Worm (Caenorhabditis elegans) whole organism, mixed stage, embryonic: ENCODE measurements around the gene T11G6.3.

ENCODE experiments used
- ceh-83 ChIP-seq: fragments of 200-800 bp; sonication (Bioruptor generic); optimal IDR thresholded peaks from 2 replicates; lab custom pipeline; 2018; ENCODE audit warnings: mild to moderate bottlenecking, missing genetic modification characterization, missing compliant biosample characterization
- ces-1 ChIP-seq: fragments of 150-350 bp; optimal IDR thresholded peaks from 2 replicates; lab custom pipeline; 2014; ENCODE audit warnings: missing biosample characterization, missing genetic modification reagents, missing genetic modification characterization

DNA sequence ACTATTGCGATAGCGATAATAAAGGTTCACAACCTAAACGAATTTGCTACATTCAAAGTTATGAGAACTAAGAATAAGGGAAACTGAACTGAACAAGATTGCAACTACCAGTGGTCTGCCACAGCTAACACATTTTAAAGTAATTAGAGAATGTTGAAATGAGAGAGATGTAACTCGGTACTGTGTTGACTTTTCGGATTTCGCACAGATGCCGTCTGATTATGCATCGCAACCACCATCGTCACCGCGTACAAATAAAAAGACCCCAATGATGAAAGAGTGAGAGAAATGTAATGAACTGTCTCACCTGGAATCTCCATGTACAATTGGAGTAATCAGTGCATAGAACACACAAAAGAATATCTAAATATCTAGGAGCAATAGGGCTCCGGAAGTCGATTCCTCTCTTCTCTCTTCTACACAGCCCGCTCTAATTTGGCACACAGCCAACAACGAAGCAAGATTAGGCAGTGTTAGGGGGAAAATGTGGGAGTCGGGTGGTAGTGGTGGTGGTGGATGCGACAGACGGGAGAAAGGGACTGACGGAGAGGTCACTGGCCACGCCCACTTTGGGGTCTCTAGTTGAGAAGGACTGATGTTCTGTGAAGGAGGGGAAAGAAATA is 13.7 kb upstream of the T11G6.3 start, which contains the start of gene F13E9.11:
- TF ChIP-seq ceh-83 = no peak
- TF ChIP-seq ces-1 (GFP tag; lab: Kevin White, UChicago) = peak; percentile 37
